Worm (Caenorhabditis elegans) whole organism, L2 larva: ENCODE data around the gene C24A3.2.
A peak's percentile ranks its signal among the peaks of the same experiment; 100 is the strongest.

Experiments used
- C34F6.9 ChIP-seq: fragments of 150-350 bp; optimal IDR thresholded peaks from 2 replicates; lab custom pipeline; 2014; ENCODE audit warnings: missing biosample characterization, missing genetic modification characterization
- F13H6.1 ChIP-seq: sonication (generic microtip); optimal IDR thresholded peaks from 2 replicates; lab custom pipeline; 2016; ENCODE audit warnings: missing genetic modification characterization, missing compliant biosample characterization
- Y55F3AM.14 ChIP-seq: fragments of 200-800 bp; sonication (Bioruptor generic); optimal IDR thresholded peaks from 2 replicates; lab custom pipeline; 2018; ENCODE audit warnings: mild to moderate bottlenecking, missing genetic modification characterization, missing compliant biosample characterization
- alr-1 ChIP-seq: fragments of 150-350 bp; optimal IDR thresholded peaks from 2 replicates; lab custom pipeline; 2014; ENCODE audit warnings: missing biosample characterization, missing genetic modification characterization
- aly-2 ChIP-seq: fragments of 150-350 bp; optimal IDR thresholded peaks from 2 replicates; lab custom pipeline; 2014; ENCODE audit warnings: missing biosample characterization, missing genetic modification characterization
- blmp-1 ChIP-seq: sonication (generic microtip); optimal IDR thresholded peaks from 2 replicates; lab custom pipeline; 2017; ENCODE audit warnings: missing genetic modification characterization, mild to moderate bottlenecking, missing compliant biosample characterization, antibody characterized with exemption, moderate library complexity; ENCODE audit not compliant: insufficient read depth
- ceh-16 ChIP-seq: fragments of 150-350 bp; optimal IDR thresholded peaks from 2 replicates; lab custom pipeline; 2014; ENCODE audit warnings: missing biosample characterization, missing genetic modification characterization
- ceh-82 ChIP-seq: fragments of 150-350 bp; optimal IDR thresholded peaks from 2 replicates; lab custom pipeline; 2014; ENCODE audit warnings: missing biosample characterization, missing genetic modification characterization
- crh-2 ChIP-seq: sonication (generic microtip); optimal IDR thresholded peaks from 2 replicates; lab custom pipeline; 2017; ENCODE audit warnings: missing biosample characterization, missing genetic modification characterization
- elt-3 ChIP-seq: sonication (generic microtip); optimal IDR thresholded peaks from 2 replicates; lab custom pipeline; 2017; ENCODE audit warnings: missing biosample characterization, missing genetic modification characterization
- gmeb-1 ChIP-seq: fragments of 150-350 bp; optimal IDR thresholded peaks from 2 replicates; lab custom pipeline; 2014; ENCODE audit warnings: missing biosample characterization, missing genetic modification characterization
- lin-11 ChIP-seq: fragments of 150-350 bp; sonication (generic microtip); optimal IDR thresholded peaks from 2 replicates; lab custom pipeline; 2014; ENCODE audit warnings: missing biosample characterization, missing genetic modification characterization, inconsistent platforms, mixed read lengths
- lin-13 ChIP-seq: fragments of 150-350 bp; optimal IDR thresholded peaks from 2 replicates; lab custom pipeline; 2014; ENCODE audit warnings: missing biosample characterization, missing genetic modification reagents, missing genetic modification characterization
- lsy-2 ChIP-seq, 2 experiments: fragments of 150-350 bp in 1 of 2; sonication (generic microtip) in 1 of 2; optimal IDR thresholded peaks; 2 replicates each; lab custom pipeline; 2014 to 2017; ENCODE audit warnings: missing biosample characterization in 2 of 2, missing genetic modification characterization in 2 of 2
- mab-5 ChIP-seq: fragments of 150-350 bp; optimal IDR thresholded peaks from 2 replicates; lab custom pipeline; 2014; ENCODE audit warnings: missing biosample characterization, missing genetic modification characterization
- mbf-1 ChIP-seq: sonication (generic microtip); optimal IDR thresholded peaks from 2 replicates; lab custom pipeline; 2017; ENCODE audit warnings: missing biosample characterization, missing genetic modification characterization
- mdl-1 ChIP-seq, 2 experiments: fragments of 150-350 bp in 1 of 2; sonication (generic microtip) in 1 of 2; optimal IDR thresholded peaks; 2 replicates each; lab custom pipeline; 2017; ENCODE audit warnings: missing biosample characterization in 2 of 2, missing genetic modification characterization in 2 of 2
- nhr-11 ChIP-seq: fragments of 150-350 bp; optimal IDR thresholded peaks from 2 replicates; lab custom pipeline; 2014; ENCODE audit warnings: missing biosample characterization, missing genetic modification characterization
- nhr-12 ChIP-seq: fragments of 150-350 bp; optimal IDR thresholded peaks from 2 replicates; lab custom pipeline; 2014; ENCODE audit warnings: missing biosample characterization, missing genetic modification characterization
- nhr-129 ChIP-seq: fragments of 150-350 bp; optimal IDR thresholded peaks from 2 replicates; lab custom pipeline; 2014; ENCODE audit warnings: missing biosample characterization, missing genetic modification characterization
- nhr-21 ChIP-seq: fragments of 150-350 bp; optimal IDR thresholded peaks from 2 replicates; lab custom pipeline; 2014; ENCODE audit warnings: missing biosample characterization, missing genetic modification characterization
- nhr-23 ChIP-seq: fragments of 150-350 bp; optimal IDR thresholded peaks from 2 replicates; lab custom pipeline; 2014; ENCODE audit warnings: missing biosample characterization, missing genetic modification reagents, missing genetic modification characterization
- nhr-6 ChIP-seq: fragments of 150-350 bp; optimal IDR thresholded peaks from 2 replicates; lab custom pipeline; 2014; ENCODE audit warnings: missing biosample characterization, missing genetic modification characterization
- nhr-77 ChIP-seq: fragments of 150-350 bp; optimal IDR thresholded peaks from 2 replicates; lab custom pipeline; 2014; ENCODE audit warnings: missing biosample characterization, missing genetic modification characterization
- peb-1 ChIP-seq: fragments of 150-350 bp; optimal IDR thresholded peaks from 2 replicates; lab custom pipeline; 2014; ENCODE audit warnings: missing biosample characterization, missing genetic modification characterization
- sem-4 ChIP-seq: fragments of 150-350 bp; optimal IDR thresholded peaks from 2 replicates; lab custom pipeline; 2014; ENCODE audit warnings: missing biosample characterization, missing genetic modification reagents, missing genetic modification characterization
- skn-1 ChIP-seq: sonication (generic microtip); optimal IDR thresholded peaks from 2 replicates; lab custom pipeline; 2017; ENCODE audit warnings: missing biosample characterization, missing genetic modification characterization
- sma-3 ChIP-seq: sonication (generic microtip); optimal IDR thresholded peaks from 2 replicates; lab custom pipeline; 2016; ENCODE audit warnings: missing genetic modification reagents, missing genetic modification characterization, missing compliant biosample characterization
- sma-9 ChIP-seq, 2 experiments: fragments of 150-350 bp in 1 of 2; sonication (generic microtip) in 1 of 2; optimal IDR thresholded peaks; 2 replicates each; lab custom pipeline; 2014 to 2016; ENCODE audit warnings: missing genetic modification characterization in 2 of 2, mild to moderate bottlenecking in 1 of 2, missing biosample characterization in 1 of 2, missing compliant biosample characterization in 1 of 2, missing genetic modification reagents in 1 of 2, moderate library complexity in 1 of 2
- snpc-4 ChIP-seq: fragments of 150-350 bp; optimal IDR thresholded peaks from 2 replicates; lab custom pipeline; 2014; ENCODE audit warnings: missing biosample characterization, missing genetic modification characterization
- unc-55 ChIP-seq: fragments of 150-350 bp; sonication (generic microtip); optimal IDR thresholded peaks from 3 replicates; lab custom pipeline; 2014; ENCODE audit warnings: missing biosample characterization, missing genetic modification reagents, missing genetic modification characterization
- unc-62 ChIP-seq: fragments of 150-350 bp; optimal IDR thresholded peaks from 2 replicates; lab custom pipeline; 2014; ENCODE audit warnings: missing biosample characterization, missing genetic modification reagents, missing genetic modification characterization
- zag-1 ChIP-seq: fragments of 150-350 bp; optimal IDR thresholded peaks from 2 replicates; lab custom pipeline; 2014; ENCODE audit warnings: missing biosample characterization, missing genetic modification characterization
- ztf-1 ChIP-seq: fragments of 200-800 bp; sonication (Bioruptor generic); conservative IDR thresholded peaks from 2 replicates; pipeline ENCODE4 v1.3.6; 2022; ENCODE audit warnings: missing genetic modification characterization, missing compliant biosample characterization
- ztf-11 ChIP-seq: sonication (generic microtip); optimal IDR thresholded peaks from 2 replicates; lab custom pipeline; 2017; ENCODE audit warnings: missing biosample characterization, missing genetic modification characterization

The C24A3.2 gene

DNA sequence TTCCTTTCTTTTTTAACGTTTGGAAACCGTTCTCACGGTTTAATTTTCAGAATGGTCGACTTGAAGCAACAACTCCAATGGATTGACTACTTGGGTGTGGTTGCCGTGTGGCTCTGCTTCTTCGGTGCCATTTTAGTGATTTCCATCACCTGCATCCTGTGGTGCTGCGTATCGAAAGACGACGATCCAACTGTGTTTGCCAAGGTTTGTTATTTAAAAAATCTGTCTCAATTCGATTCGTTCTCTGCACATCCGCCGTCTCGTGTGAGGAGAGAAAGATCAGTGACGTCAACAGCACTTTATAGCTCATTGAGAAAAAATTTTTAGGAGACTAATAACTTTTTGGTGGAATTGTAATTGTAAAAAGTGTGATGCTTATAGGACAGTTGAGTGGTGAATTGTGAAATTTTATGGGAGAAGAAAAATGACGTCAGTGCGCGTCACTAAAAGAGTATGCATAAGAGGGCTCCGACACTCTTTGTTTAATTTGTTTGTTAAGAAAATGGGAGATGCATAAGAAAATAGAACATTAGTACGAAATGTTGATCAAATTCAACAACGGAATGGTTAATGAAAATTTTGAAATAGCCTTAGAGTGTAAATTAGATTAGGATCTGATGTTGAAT lies at the start of gene C24A3.2:
TSS of gene C24A3.2 (plus strand) at position 51 of the 626 bp plus-strand sequence.
- peak; percentile 41 for TF ChIP-seq zag-1 (tag; lab: Kevin White, UChicago)
- TF ChIP-seq nhr-6 (tag; lab: Kevin White, UChicago), result no peak
- peak; percentile 11 for TF ChIP-seq nhr-129 (tag; lab: Kevin White, UChicago)
- peak; percentile 50 for TF ChIP-seq unc-55 (GFP tag; lab: Kevin White, UChicago)
- TF ChIP-seq lsy-2 (tag; optimal IDR thresholded peaks at IDR 0.05; lab: Kevin White, UChicago), result peak in 1 of 2 experiments; percentile 23
- no peak for TF ChIP-seq mab-5 (tag; lab: Kevin White, UChicago)
- no peak for TF ChIP-seq nhr-21 (tag; lab: Kevin White, UChicago)
- TF ChIP-seq nhr-23, result no peak
- TF ChIP-seq sem-4, result no peak
- no peak for TF ChIP-seq elt-3 (tag; lab: Kevin White, UChicago)
- TF ChIP-seq ceh-16 (tag; lab: Kevin White, UChicago), result no peak
- TF ChIP-seq, all 48 proteins: peak for 4

DNA sequence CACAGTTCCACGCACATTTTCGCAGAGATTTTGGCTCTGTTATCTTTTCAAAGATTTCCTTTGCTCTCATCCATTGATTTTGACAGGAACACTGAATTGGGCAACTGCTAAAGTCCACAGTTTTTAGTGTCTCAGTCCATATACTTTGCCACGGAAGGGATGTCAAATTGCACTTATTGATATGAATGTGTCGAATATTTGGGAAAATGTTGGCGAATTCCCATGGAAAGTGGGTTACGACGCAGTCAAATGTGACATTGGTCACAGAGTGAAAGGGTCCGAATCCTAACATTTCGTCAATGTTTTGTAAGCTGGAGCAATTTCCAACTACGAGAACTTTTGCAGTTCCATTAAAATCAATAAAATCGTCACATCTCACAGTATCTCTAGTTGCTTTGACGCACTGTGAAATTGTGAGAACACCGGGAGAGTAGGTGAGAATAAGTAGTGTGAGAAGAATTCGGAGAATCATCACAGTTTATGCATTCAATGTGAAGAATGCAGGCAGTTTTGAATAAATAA lies 46.7 kb upstream of the C24A3.2 start, which contains the start of gene trk-1:
TSS of gene trk-1 (minus strand) at position 472 of the 522 bp plus-strand sequence.
- TF ChIP-seq alr-1 (no peak), ceh-82 (tag; lab: Kevin White, UChicago) (no peak), ztf-11 (tag; lab: Kevin White, UChicago) (no peak), sma-3 (no peak), peb-1 (no peak), nhr-6 (tag; lab: Kevin White, UChicago) (no peak), nhr-11 (no peak), nhr-12 (no peak), crh-2 (tag; lab: Kevin White, UChicago) (no peak), nhr-23 (no peak), ztf-1 (GFP tag; lab: Robert Waterston, UW) (no peak), mdl-1 (tag; optimal IDR thresholded peaks at IDR 0.05; lab: Kevin White, UChicago) (no peak), nhr-77 (tag; lab: Kevin White, UChicago) (no peak)

- TF ChIP-seq unc-62 (GFP tag; lab: Kevin White, UChicago) (no peak), unc-55 (GFP tag; lab: Kevin White, UChicago) (peak; percentile 47), nhr-77 (tag; lab: Kevin White, UChicago) (no peak), snpc-4 (peak; percentile 8), sma-9 (GFP tag; optimal IDR thresholded peaks at IDR 0.05; lab: Kevin White, UChicago) (no peak), sma-9 (tag; optimal IDR thresholded peaks at IDR 0.05; lab: Kevin White, UChicago) (no peak), nhr-129 (tag; lab: Kevin White, UChicago) (no peak), Y55F3AM.14 (GFP tag; lab: Kevin White, UChicago) (peak; percentile 18), lsy-2 (tag; optimal IDR thresholded peaks at IDR 0.05; lab: Kevin White, UChicago) (peak in 1 of 2 experiments; percentile 15), gmeb-1 (tag; lab: Kevin White, UChicago) (no peak), skn-1 (tag; lab: Kevin White, UChicago) (no peak), F13H6.1 (tag; lab: Kevin White, UChicago) (peak; percentile 6)
- TF ChIP-seq, all 48 proteins: peak for 5
Observed at ce11 chrX:8952007-8952406, 45.3 kb upstream of the C24A3.2 start.

- no peak for TF ChIP-seq lin-11 (tag; lab: Kevin White, UChicago)
- TF ChIP-seq mbf-1 (tag; lab: Kevin White, UChicago), result no peak
- TF ChIP-seq nhr-129 (tag; lab: Kevin White, UChicago), result no peak
- TF ChIP-seq lin-13 (GFP tag; lab: Kevin White, UChicago), result no peak
- no peak for TF ChIP-seq gmeb-1 (tag; lab: Kevin White, UChicago)
- no peak for TF ChIP-seq C34F6.9 (tag; lab: Kevin White, UChicago)
- TF ChIP-seq unc-62 (GFP tag; lab: Kevin White, UChicago), result no peak
- no peak for TF ChIP-seq nhr-6 (tag; lab: Kevin White, UChicago)
- no peak for TF ChIP-seq ceh-82 (tag; lab: Kevin White, UChicago)
- TF ChIP-seq nhr-23, result no peak
- TF ChIP-seq mab-5 (tag; lab: Kevin White, UChicago), result no peak
- TF ChIP-seq blmp-1 (tag; lab: Kevin White, UChicago), result no peak
- no peak for TF ChIP-seq peb-1
- TF ChIP-seq aly-2 (tag; lab: Kevin White, UChicago), result no peak
Observed at ce11 chrX:8953011-8953410, 44.3 kb upstream of the C24A3.2 start.
